Worm (Caenorhabditis elegans) whole organism, L3 larva: ENCODE data around the gene cpna-2.

Experiments
- ceh-9 ChIP-seq: sonication (generic microtip); optimal IDR thresholded peaks from 2 replicates; lab custom pipeline; 2018; ENCODE audit warnings: missing biosample characterization, missing genetic modification characterization
- egl-27 ChIP-seq: sonication (generic microtip); optimal IDR thresholded peaks from 4 replicates; lab custom pipeline; 2017; ENCODE audit warnings: missing biosample characterization, missing genetic modification reagents, missing genetic modification characterization
- fkh-10 ChIP-seq: sonication (generic microtip); optimal IDR thresholded peaks from 2 replicates; lab custom pipeline; 2017; ENCODE audit warnings: missing biosample characterization, missing genetic modification reagents, missing genetic modification characterization
- fos-1 ChIP-seq: fragments of 150-350 bp; optimal IDR thresholded peaks from 2 replicates; lab custom pipeline; 2014; ENCODE audit warnings: missing biosample characterization, missing genetic modification characterization
- nhr-11 ChIP-seq: fragments of 150-350 bp; optimal IDR thresholded peaks from 2 replicates; lab custom pipeline; 2014; ENCODE audit warnings: missing biosample characterization, missing genetic modification characterization
- nhr-28 ChIP-seq: fragments of 150-350 bp; optimal IDR thresholded peaks from 2 replicates; lab custom pipeline; 2014; ENCODE audit warnings: missing biosample characterization, missing genetic modification characterization
- nhr-76 ChIP-seq: fragments of 150-350 bp; sonication (generic microtip); optimal IDR thresholded peaks from 5 replicates; lab custom pipeline; 2014; ENCODE audit warnings: missing biosample characterization, missing genetic modification characterization
- unc-62 ChIP-seq: fragments of 150-350 bp; sonication (generic microtip); optimal IDR thresholded peaks from 4 replicates; lab custom pipeline; 2014; ENCODE audit warnings: missing biosample characterization, missing genetic modification reagents, missing genetic modification characterization

- no peak for TF ChIP-seq egl-27 (tag; lab: Kevin White, UChicago)
- TF ChIP-seq nhr-76 (tag; lab: Kevin White, UChicago) = no peak
- TF ChIP-seq nhr-11 (tag; lab: Kevin White, UChicago) = no peak
- TF ChIP-seq fos-1 (tag; lab: Kevin White, UChicago) = no peak
- no peak for TF ChIP-seq unc-62
- TF ChIP-seq fkh-10 = no peak
- TF ChIP-seq ceh-9 (tag; lab: Kevin White, UChicago) = no peak
- TF ChIP-seq nhr-28 (tag; lab: Kevin White, UChicago) = no peak
These were observed 29.1 kb upstream of the cpna-2 start for ce11 chrII:7695636-7696035.
